5 fruit fly cellular contexts compared by ENCODE assay signal in the genomic region with DNA sequence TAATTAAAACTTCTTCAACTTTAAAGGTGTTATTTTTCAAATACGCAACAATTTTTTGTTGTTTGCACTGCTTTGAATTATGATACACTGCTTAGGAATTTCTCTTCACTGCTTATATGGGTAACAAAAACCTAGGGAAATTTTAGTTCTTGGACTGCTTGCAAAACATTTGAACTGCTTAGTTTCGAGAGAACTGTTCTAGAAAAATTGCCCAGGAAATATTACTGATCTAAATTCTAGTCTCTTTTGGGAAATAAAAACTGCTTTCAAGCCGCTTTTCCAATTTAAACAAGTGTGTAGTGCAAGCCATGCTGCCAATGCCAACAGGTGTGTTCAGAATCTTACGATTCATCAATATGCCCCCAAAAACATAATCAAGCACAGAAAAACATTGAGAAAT.
TF ChIP-seq lines count a peak whose summit lies in the region.

No protein-coding gene starts in this region.

- peak; percentile 1 to 59 for TF ChIP-seq CTCF in S2 (optimal IDR thresholded peaks at IDR 0.05; lab: Kevin White, UChicago)
- peak; percentile 75 for TF ChIP-seq CTCF in whole organism, embryonic (GFP tag; optimal IDR thresholded peaks at IDR 0.05; lab: Kevin White, UChicago)

TF ChIP-seq in whole organism, adult, 20 proteins besides CTCF, POLR2A, EP300 and RAD21:
- TF ChIP-seq CG14711 (tag; optimal IDR thresholded peaks at IDR 0.05; lab: Kevin White, UChicago) (no peak), CG7101 (tag; optimal IDR thresholded peaks at IDR 0.05; lab: Kevin White, UChicago) (no peak), pad (GFP tag; optimal IDR thresholded peaks at IDR 0.05; lab: Kevin White, UChicago) (peak; percentile 93), toe (GFP tag; optimal IDR thresholded peaks at IDR 0.05; lab: Kevin White, UChicago) (peak; percentile 13), cnc (optimal IDR thresholded peaks at IDR 0.05; lab: Kevin White, UChicago) (no peak), bab1 (GFP tag; optimal IDR thresholded peaks at IDR 0.05; lab: Kevin White, UChicago) (no peak), CG5204 (GFP tag; optimal IDR thresholded peaks at IDR 0.05; lab: Kevin White, UChicago) (no peak), tj (GFP tag; optimal IDR thresholded peaks at IDR 0.05; lab: Kevin White, UChicago) (no peak), ovo (GFP tag; optimal IDR thresholded peaks at IDR 0.05; lab: Kevin White, UChicago) (no peak), Crg-1 (GFP tag; optimal IDR thresholded peaks at IDR 0.05; lab: Kevin White, UChicago) (no peak)

TF ChIP-seq in whole organism, embryonic, 481 proteins besides CTCF, POLR2A, EP300 and RAD21 (continues in another document):
- TF ChIP-seq CG16779 (GFP tag; IDR thresholded peaks at IDR 0.05; lab: Robert Waterston, UW) = no peak
- TF ChIP-seq CG11723 (GFP tag; optimal IDR thresholded peaks at IDR 0.05; lab: Kevin White, UChicago) = no peak
- TF ChIP-seq Ravus (GFP tag; IDR thresholded peaks at IDR 0.05; lab: Robert Waterston, UW) = no peak
- no peak for TF ChIP-seq CG6765 (GFP tag; optimal IDR thresholded peaks at IDR 0.05; lab: Kevin White, UChicago)
- no peak; the same call in 1 of the 2 replicates for TF ChIP-seq ara (GFP tag; IDR thresholded peaks at IDR 0.05; lab: Robert Waterston, UW)
- no peak for TF ChIP-seq CG9437 (GFP tag; optimal IDR thresholded peaks at IDR 0.05; lab: Kevin White, UChicago)
- no peak for TF ChIP-seq Stat92E (GFP tag; optimal IDR thresholded peaks at IDR 0.05; lab: Kevin White, UChicago)
- TF ChIP-seq eve (GFP tag; optimal IDR thresholded peaks at IDR 0.05; lab: Kevin White, UChicago) = no peak
- TF ChIP-seq dan (GFP tag; IDR thresholded peaks at IDR 0.05; lab: Robert Waterston, UW) = no peak
- TF ChIP-seq so (GFP tag; IDR thresholded peaks at IDR 0.05; lab: Robert Waterston, UW) = no peak
- peak; percentile 61 for TF ChIP-seq CoRest (tag; optimal IDR thresholded peaks at IDR 0.05; lab: Kevin White, UChicago)
- no peak for TF ChIP-seq bab2 (GFP tag; optimal IDR thresholded peaks at IDR 0.05; lab: Kevin White, UChicago)
- TF ChIP-seq CG43689 (GFP tag; IDR thresholded peaks at IDR 0.05; lab: Robert Waterston, UW) = no peak
- TF ChIP-seq CG7271 (tag; optimal IDR thresholded peaks at IDR 0.05; lab: Kevin White, UChicago) = no peak
- TF ChIP-seq Kr (GFP tag; optimal IDR thresholded peaks at IDR 0.05; lab: Kevin White, UChicago) = no peak
- no peak for TF ChIP-seq CG4854 (GFP tag; optimal IDR thresholded peaks at IDR 0.05; lab: Kevin White, UChicago)
- TF ChIP-seq CG6683 (GFP tag; optimal IDR thresholded peaks at IDR 0.05; lab: Kevin White, UChicago) = no peak
- no peak for TF ChIP-seq vfl (GFP tag; optimal IDR thresholded peaks at IDR 0.05; lab: Kevin White, UChicago)
- no peak for TF ChIP-seq CG4282 (GFP tag; optimal IDR thresholded peaks at IDR 0.05; lab: Kevin White, UChicago)
- TF ChIP-seq rib (GFP tag; IDR thresholded peaks at IDR 0.05; lab: Robert Waterston, UW) = no peak
- no peak for TF ChIP-seq fd96Cb (tag; optimal IDR thresholded peaks at IDR 0.05; lab: Kevin White, UChicago)
- no peak for TF ChIP-seq peb (GFP tag; IDR thresholded peaks at IDR 0.05; lab: Robert Waterston, UW)
- TF ChIP-seq fru (optimal IDR thresholded peaks at IDR 0.05; lab: Kevin White, UChicago) = no peak
- no peak for TF ChIP-seq cwo (GFP tag; optimal IDR thresholded peaks at IDR 0.05; lab: Kevin White, UChicago)
- no peak for TF ChIP-seq ab (GFP tag; optimal IDR thresholded peaks at IDR 0.05; lab: Kevin White, UChicago)
- TF ChIP-seq odd (GFP tag; optimal IDR thresholded peaks at IDR 0.05; lab: Kevin White, UChicago) = no peak
- no peak for TF ChIP-seq shn (GFP tag; optimal IDR thresholded peaks at IDR 0.05; lab: Kevin White, UChicago)
- no peak for TF ChIP-seq CG10462 (GFP tag; optimal IDR thresholded peaks at IDR 0.05; lab: Kevin White, UChicago)

TF ChIP-seq in whole organism, pupa, 21 proteins besides CTCF, POLR2A, EP300 and RAD21:
- TF ChIP-seq CG34367 (tag; optimal IDR thresholded peaks at IDR 0.05; lab: Kevin White, UChicago) (no peak), rn (GFP tag; IDR thresholded peaks at IDR 0.05; lab: Robert Waterston, UW) (no peak), Pif1B (GFP tag; optimal IDR thresholded peaks at IDR 0.05; lab: Kevin White, UChicago) (no peak), CG32121 (GFP tag; IDR thresholded peaks at IDR 0.05; lab: Robert Waterston, UW) (no peak), CG12605 (GFP tag; IDR thresholded peaks at IDR 0.05; lab: Robert Waterston, UW) (peak; percentile 66), D1 (tag; optimal IDR thresholded peaks at IDR 0.05; lab: Kevin White, UChicago) (no peak), CG13204 (GFP tag; optimal IDR thresholded peaks at IDR 0.05; lab: Kevin White, UChicago) (no peak), Pif1A (GFP tag; optimal IDR thresholded peaks at IDR 0.05; lab: Kevin White, UChicago) (no peak), CG14655 (GFP tag; optimal IDR thresholded peaks at IDR 0.05; lab: Kevin White, UChicago) (no peak)

TF ChIP-seq in whole organism, wandering third instar larva, 38 proteins besides CTCF, POLR2A, EP300 and RAD21:
- TF ChIP-seq Abd-B (GFP tag; optimal IDR thresholded peaks at IDR 0.05; lab: Kevin White, UChicago) (no peak), lola (GFP tag; optimal IDR thresholded peaks at IDR 0.05; lab: Kevin White, UChicago) (no peak), Myc (optimal IDR thresholded peaks at IDR 0.05; lab: Kevin White, UChicago) (peak; percentile 66), psq (GFP tag; optimal IDR thresholded peaks at IDR 0.05; lab: Kevin White, UChicago) (no peak), jim (GFP tag; optimal IDR thresholded peaks at IDR 0.05; lab: Kevin White, UChicago) (no peak)
